Worm (Caenorhabditis elegans) whole organism, young adult: Measurements from ENCODE around the gene Y40H7A.4.
A peak's percentile ranks its signal among the peaks of the same experiment; 100 is the strongest.

Experiments used
- B0019.2 ChIP-seq: fragments of 200-800 bp; sonication (Bioruptor generic); conservative IDR thresholded peaks from 2 replicates; pipeline ENCODE4 v1.3.6; 2022; ENCODE audit warnings: missing genetic modification reagents, missing genetic modification characterization, missing compliant biosample characterization
- B0336.3 ChIP-seq: fragments of 200-800 bp; sonication (Bioruptor generic); IDR thresholded peaks from 2 replicates; pipeline ENCODE4 v1.3.6; 2022; ENCODE audit warnings: missing genetic modification characterization, missing compliant biosample characterization
- F22D6.2 ChIP-seq: sonication (generic microtip); optimal IDR thresholded peaks from 2 replicates; lab custom pipeline; 2016; ENCODE audit warnings: mild to moderate bottlenecking, missing genetic modification characterization, missing compliant biosample characterization
- F39B2.1 ChIP-seq: fragments of 200-800 bp; sonication (Bioruptor generic); IDR thresholded peaks from 2 replicates; pipeline ENCODE4 v1.3.6; 2022; ENCODE audit warnings: missing genetic modification reagents, missing genetic modification characterization, missing compliant biosample characterization
- F55B11.4 ChIP-seq: sonication (generic microtip); optimal IDR thresholded peaks from 2 replicates; lab custom pipeline; 2016; ENCODE audit warnings: missing compliant biosample characterization, missing genetic modification characterization, borderline replicate concordance; ENCODE audit not compliant: insufficient read depth
- K12H6.12 ChIP-seq: fragments of 200-800 bp; sonication (Bioruptor generic); optimal IDR thresholded peaks from 2 replicates; lab custom pipeline; 2018; ENCODE audit warnings: mild to moderate bottlenecking, missing genetic modification characterization, missing compliant biosample characterization
- Y56A3A.18 ChIP-seq: fragments of 200-800 bp; sonication (Bioruptor generic); IDR thresholded peaks from 2 replicates; pipeline ENCODE4 v1.3.6; 2022; ENCODE audit warnings: missing genetic modification reagents, missing genetic modification characterization, missing compliant biosample characterization
- ama-1 ChIP-seq, 3 experiments: fragments of 150-350 bp in 1 of 3; sonication (generic microtip) in 2 of 3; optimal IDR thresholded peaks; 2 replicates each; lab custom pipeline; 2014 to 2018; ENCODE audit warnings: missing biosample characterization in 2 of 3, missing genetic modification characterization in 2 of 3, missing genetic modification reagents in 2 of 3
- aptf-2 ChIP-seq: fragments of 200-800 bp; sonication (Bioruptor generic); conservative IDR thresholded peaks from 2 replicates; pipeline ENCODE4 v1.3.6; 2022; ENCODE audit warnings: missing genetic modification reagents, missing genetic modification characterization, missing compliant biosample characterization
- athp-1 ChIP-seq: sonication (generic microtip); optimal IDR thresholded peaks from 2 replicates; lab custom pipeline; 2017; ENCODE audit warnings: mild to moderate bottlenecking, missing genetic modification characterization, missing compliant biosample characterization
- attf-6 ChIP-seq: fragments of 200-800 bp; sonication (Bioruptor generic); IDR thresholded peaks from 2 replicates; pipeline ENCODE4 v1.3.6; 2022; ENCODE audit warnings: missing genetic modification reagents, missing genetic modification characterization, missing compliant biosample characterization
- bed-1 ChIP-seq: fragments of 200-800 bp; sonication (Bioruptor generic); IDR thresholded peaks from 2 replicates; pipeline ENCODE4 v1.3.6; 2022; ENCODE audit warnings: missing genetic modification reagents, missing genetic modification characterization, missing compliant biosample characterization
- bed-2 ChIP-seq: fragments of 200-800 bp; sonication (Bioruptor generic); IDR thresholded peaks from 2 replicates; pipeline ENCODE4 v1.3.6; 2022; ENCODE audit warnings: missing genetic modification reagents, missing genetic modification characterization, missing compliant biosample characterization
- cebp-2 ChIP-seq: fragments of 200-800 bp; sonication (Bioruptor generic); IDR thresholded peaks from 2 replicates; pipeline ENCODE4 v1.3.6; 2022; ENCODE audit warnings: missing genetic modification characterization, missing compliant biosample characterization
- ceh-40 ChIP-seq: fragments of 200-800 bp; sonication (Bioruptor generic); IDR thresholded peaks from 2 replicates; pipeline ENCODE4 v1.3.6; 2022; ENCODE audit warnings: missing genetic modification characterization, missing compliant biosample characterization
- dpff-1 ChIP-seq: sonication (generic microtip); optimal IDR thresholded peaks from 2 replicates; lab custom pipeline; 2017; ENCODE audit warnings: mild to moderate bottlenecking, missing genetic modification characterization, missing compliant biosample characterization
- egrh-3 ChIP-seq: fragments of 200-800 bp; sonication (Bioruptor generic); IDR thresholded peaks from 2 replicates; pipeline ENCODE4 v1.3.6; 2022; ENCODE audit warnings: missing genetic modification reagents, missing genetic modification characterization, missing compliant biosample characterization
- gei-17 ChIP-seq: fragments of 200-800 bp; sonication (Bioruptor generic); optimal IDR thresholded peaks from 2 replicates; lab custom pipeline; 2018; ENCODE audit warnings: mild to moderate bottlenecking, missing genetic modification characterization, missing compliant biosample characterization
- him-1 ChIP-seq: sonication (generic microtip); optimal IDR thresholded peaks from 2 replicates; lab custom pipeline; 2016; ENCODE audit warnings: missing genotype, missing genetic modification reagents, missing genetic modification characterization, missing compliant biosample characterization
- hlh-26 ChIP-seq: fragments of 200-800 bp; sonication (Bioruptor generic); conservative IDR thresholded peaks from 2 replicates; pipeline ENCODE4 v1.3.6; 2022; ENCODE audit warnings: missing genetic modification reagents, missing genetic modification characterization, missing compliant biosample characterization
- hmg-1.2 ChIP-seq: fragments of 200-800 bp; sonication (Bioruptor generic); IDR thresholded peaks from 2 replicates; pipeline ENCODE4 v1.3.6; 2022; ENCODE audit warnings: missing genetic modification reagents, missing genetic modification characterization, missing compliant biosample characterization
- lin-26 ChIP-seq: fragments of 200-800 bp; sonication (Bioruptor generic); IDR thresholded peaks from 2 replicates; pipeline ENCODE4 v1.3.6; 2022; ENCODE audit warnings: missing genetic modification reagents, missing genetic modification characterization, missing compliant biosample characterization
- lin-35 ChIP-seq, 3 experiments: fragments of 150-350 bp in 2 of 3; sonication (generic microtip) in 1 of 3; optimal IDR thresholded peaks; 2 replicates each; lab custom pipeline; 2014 to 2018; ENCODE audit warnings: missing biosample characterization in 3 of 3, missing genetic modification characterization in 3 of 3, missing genetic modification reagents in 3 of 3
- lsy-27 ChIP-seq: sonication (generic microtip); optimal IDR thresholded peaks from 2 replicates; lab custom pipeline; 2017; ENCODE audit warnings: missing genetic modification characterization, mild to moderate bottlenecking, missing compliant biosample characterization, antibody characterized with exemption, missing genotype, borderline replicate concordance; ENCODE audit not compliant: insufficient read depth
- madf-10 ChIP-seq: sonication (generic microtip); optimal IDR thresholded peaks from 2 replicates; lab custom pipeline; 2016; ENCODE audit warnings: mild to moderate bottlenecking, missing genetic modification characterization, missing compliant biosample characterization
- madf-6 ChIP-seq: fragments of 200-800 bp; sonication (Bioruptor generic); IDR thresholded peaks from 2 replicates; pipeline ENCODE4 v1.3.6; 2022; ENCODE audit warnings: missing genetic modification reagents, missing genetic modification characterization, missing compliant biosample characterization
- mes-4 ChIP-seq: sonication (generic microtip); optimal IDR thresholded peaks from 2 replicates; lab custom pipeline; 2016; ENCODE audit warnings: missing genotype, missing genetic modification characterization, missing compliant biosample characterization
- nfya-1 ChIP-seq: sonication (generic microtip); optimal IDR thresholded peaks from 2 replicates; lab custom pipeline; 2017; ENCODE audit warnings: antibody characterized with exemption, missing compliant biosample characterization, missing genetic modification characterization, borderline replicate concordance; ENCODE audit not compliant: insufficient read depth
- nfyb-1 ChIP-seq: fragments of 200-800 bp; sonication (Bioruptor generic); IDR thresholded peaks from 2 replicates; pipeline ENCODE4 v1.3.6; 2022; ENCODE audit warnings: missing genetic modification reagents, missing genetic modification characterization, missing compliant biosample characterization
- pha-4 ChIP-seq: fragments of 150-350 bp; sonication (generic microtip); optimal IDR thresholded peaks from 2 replicates; lab custom pipeline; 2014; ENCODE audit warnings: missing biosample characterization, missing genetic modification reagents, missing genetic modification characterization
- rec-8 ChIP-seq, 2 experiments: sonication (generic microtip); optimal IDR thresholded peaks; 2 replicates each; lab custom pipeline; 2016; ENCODE audit warnings: mild to moderate bottlenecking in 2 of 2, missing genetic modification characterization in 2 of 2, missing genetic modification reagents in 2 of 2, missing genotype in 2 of 2, missing biosample characterization in 1 of 2, missing compliant biosample characterization in 1 of 2, moderate library complexity in 1 of 2
- snpc-1.1 ChIP-seq: sonication (generic microtip); optimal IDR thresholded peaks from 2 replicates; lab custom pipeline; 2017; ENCODE audit warnings: missing genetic modification characterization, mild to moderate bottlenecking, missing compliant biosample characterization, antibody characterized with exemption, moderate library complexity, missing genotype, missing genetic modification reagents; ENCODE audit not compliant: insufficient read depth
- snpc-3.4 ChIP-seq: sonication (generic microtip); optimal IDR thresholded peaks from 2 replicates; lab custom pipeline; 2017; ENCODE audit warnings: missing genetic modification characterization, mild to moderate bottlenecking, missing compliant biosample characterization, antibody characterized with exemption, moderate library complexity, missing genotype, missing genetic modification reagents
- snpc-4 ChIP-seq, 5 experiments: fragments of 150-350 bp in 1 of 5; sonication (generic microtip) in 4 of 5; optimal IDR thresholded peaks; 2 replicates each; lab custom pipeline; 2014 to 2018; ENCODE audit warnings: missing genetic modification characterization in 5 of 5, missing biosample characterization in 3 of 5, antibody characterized with exemption in 2 of 5, mild to moderate bottlenecking in 2 of 5, missing compliant biosample characterization in 2 of 5, missing genotype in 2 of 5, moderate library complexity in 2 of 5, missing genetic modification reagents in 1 of 5
- sptf-2 ChIP-seq: fragments of 200-800 bp; sonication (Bioruptor generic); optimal IDR thresholded peaks from 2 replicates; lab custom pipeline; 2018; ENCODE audit warnings: mild to moderate bottlenecking, missing genetic modification characterization, missing compliant biosample characterization
- xnd-1 ChIP-seq: sonication (generic microtip); optimal IDR thresholded peaks from 2 replicates; lab custom pipeline; 2016; ENCODE audit warnings: missing genotype, missing genetic modification reagents, missing genetic modification characterization, missing compliant biosample characterization
- zfh-2 ChIP-seq: fragments of 200-800 bp; sonication (Bioruptor generic); conservative IDR thresholded peaks from 2 replicates; pipeline ENCODE4 v1.3.6; 2022; ENCODE audit warnings: missing genetic modification reagents, missing genetic modification characterization, missing compliant biosample characterization

The Y40H7A.4 gene

DNA sequence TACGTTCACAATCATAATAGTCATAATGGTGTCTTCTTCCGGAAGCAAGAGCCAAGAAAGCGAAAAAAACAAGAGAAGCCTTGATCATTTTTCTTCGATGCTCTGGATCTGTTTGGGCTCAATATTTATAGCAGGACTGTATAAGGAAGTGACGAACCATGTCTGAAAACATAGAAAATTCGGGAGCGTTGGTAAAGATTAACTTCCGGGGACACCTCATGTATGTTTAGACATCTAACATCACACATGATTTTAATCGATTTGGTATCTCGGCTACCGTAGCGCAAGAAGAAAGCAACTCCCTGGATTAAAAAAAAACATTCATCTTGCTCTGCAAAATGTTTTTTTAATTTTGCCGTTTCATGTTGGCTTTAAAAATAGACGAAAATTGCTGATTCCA lies 49.3 kb downstream of the Y40H7A.4 start, which contains the start of gene clec-190:
Gene clec-190, minus strand, starts transcription at position 101 of the 400 bp plus-strand sequence.
- TF ChIP-seq snpc-3.4 (tag; lab: Kevin White, UChicago) (no peak), athp-1 (no peak), bed-2 (GFP tag; lab: Robert Waterston, UW) (no peak), aptf-2 (no peak), hlh-26 (GFP tag; lab: Robert Waterston, UW) (no peak), cebp-2 (GFP tag; lab: Robert Waterston, UW) (no peak), K12H6.12 (tag; lab: Kevin White, UChicago) (no peak), ama-1 (optimal IDR thresholded peaks at IDR 0.05; lab: Kevin White, UChicago) (no peak), ama-1 (GFP tag; optimal IDR thresholded peaks at IDR 0.05; lab: Kevin White, UChicago) (no peak), nfya-1 (tag; lab: Kevin White, UChicago) (no peak), B0019.2 (GFP tag; lab: Robert Waterston, UW) (no peak), B0336.3 (GFP tag; lab: Robert Waterston, UW) (no peak), sptf-2 (GFP tag; lab: Kevin White, UChicago) (no peak), madf-6 (GFP tag; lab: Robert Waterston, UW) (no peak), pha-4 (tag; lab: Kevin White, UChicago) (no peak), nfyb-1 (GFP tag; lab: Robert Waterston, UW) (no peak), F22D6.2 (tag; lab: Kevin White, UChicago) (no peak), snpc-1.1 (tag; lab: Kevin White, UChicago) (no peak), mes-4 (tag; lab: Kevin White, UChicago) (no peak), F55B11.4 (no peak), bed-1 (GFP tag; lab: Robert Waterston, UW) (no peak)

DNA sequence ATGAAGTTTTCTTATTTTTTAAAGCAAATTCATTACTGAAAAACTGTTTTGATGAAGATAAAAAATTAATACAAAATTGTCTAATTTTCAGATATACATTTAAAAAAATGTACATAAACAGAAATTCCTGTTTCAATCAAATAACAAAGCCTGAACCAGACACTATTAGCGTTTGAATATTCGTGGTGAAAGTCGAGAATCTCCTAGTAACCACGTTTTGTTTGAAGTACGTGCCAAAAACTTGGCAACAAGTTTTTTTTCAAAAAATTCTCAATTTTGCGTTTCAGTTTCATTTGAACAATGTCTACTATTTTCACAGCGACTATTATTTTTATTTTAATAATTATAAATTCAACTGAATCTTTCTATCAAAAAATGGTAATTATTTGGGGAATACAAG lies 52.5 kb downstream of the Y40H7A.4 start, which contains the start of gene M199.7:
Gene M199.7, plus strand, starts transcription at position 301 of the 400 bp plus-strand sequence.
- TF ChIP-seq madf-10 (tag; lab: Kevin White, UChicago) (no peak), lin-35 (GFP tag; optimal IDR thresholded peaks at IDR 0.05; lab: Kevin White, UChicago) (no peak)
- TF ChIP-seq, all 124 proteins: peak for 0

DNA sequence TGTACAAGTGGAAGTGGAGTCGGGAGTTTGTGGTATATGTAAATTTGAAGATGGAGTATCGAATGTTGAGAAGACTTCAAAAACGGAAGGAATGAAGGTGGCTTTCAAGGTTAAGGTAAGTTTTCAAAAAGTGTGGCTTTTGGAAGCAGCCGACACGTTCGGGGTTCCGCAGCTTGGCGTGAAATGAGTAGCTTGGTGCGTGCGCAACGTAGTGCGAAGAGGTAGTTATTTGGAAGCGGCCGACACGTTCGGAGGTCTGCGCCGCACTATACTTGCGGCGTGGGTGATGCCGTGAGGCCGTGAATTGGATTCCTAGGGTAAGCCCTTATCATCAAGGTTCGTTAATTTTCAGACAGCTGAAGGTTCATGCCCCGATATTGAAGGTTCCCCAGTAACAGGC lies 54.6 kb downstream of the Y40H7A.4 start, which contains the start of gene clec-189:
Gene clec-189, plus strand, starts transcription at position 92 of the 400 bp plus-strand sequence.
- no peak for TF ChIP-seq Y56A3A.18 (GFP tag; lab: Robert Waterston, UW)
- TF ChIP-seq snpc-4 (GFP tag; optimal IDR thresholded peaks at IDR 0.05; lab: Kevin White, UChicago) = no peak
- peak in 2 of 4 experiments; percentile 66 to 91 for TF ChIP-seq snpc-4 (tag; optimal IDR thresholded peaks at IDR 0.05; lab: Kevin White, UChicago)
- TF ChIP-seq zfh-2 (GFP tag; lab: Robert Waterston, UW) = 0 out of 2 replicates have a peak, but pooled peaks have one; percentile 10
- TF ChIP-seq, all 124 proteins: peak for 2

- TF ChIP-seq nfya-1 (tag; lab: Kevin White, UChicago) = no peak
- TF ChIP-seq xnd-1 = no peak
- no peak for TF ChIP-seq lsy-27 (tag; lab: Kevin White, UChicago)
- no peak for TF ChIP-seq him-1 (tag; lab: Kevin White, UChicago)
- TF ChIP-seq F39B2.1 (GFP tag; lab: Robert Waterston, UW) = no peak
- TF ChIP-seq dpff-1 = no peak
- TF ChIP-seq zfh-2 (GFP tag; lab: Robert Waterston, UW) = peak; percentile 55
- no peak for TF ChIP-seq madf-10 (tag; lab: Kevin White, UChicago)
- no peak for TF ChIP-seq gei-17 (GFP tag; lab: Kevin White, UChicago)
- no peak for TF ChIP-seq snpc-4 (GFP tag; optimal IDR thresholded peaks at IDR 0.05; lab: Kevin White, UChicago)
- peak in 3 of 4 experiments; percentile 19 to 96 (median 55) for TF ChIP-seq snpc-4 (tag; optimal IDR thresholded peaks at IDR 0.05; lab: Kevin White, UChicago)
- TF ChIP-seq attf-6 (GFP tag; lab: Robert Waterston, UW) = peak; percentile 62; the same call in 1 of the 2 replicates
- no peak for TF ChIP-seq egrh-3 (GFP tag; lab: Robert Waterston, UW)
- TF ChIP-seq lin-26 (GFP tag; lab: Robert Waterston, UW) = no peak
- TF ChIP-seq rec-8 (tag; optimal IDR thresholded peaks at IDR 0.05; lab: Kevin White, UChicago) = no peak
- TF ChIP-seq ceh-40 = no peak
- TF ChIP-seq hmg-1.2 (GFP tag; lab: Robert Waterston, UW) = peak; percentile 39; the same call in 1 of the 2 replicates
These were observed 56.1 kb downstream of the Y40H7A.4 start for ce11 chrIV:15119268-15119667.
